Worm (Caenorhabditis elegans) whole organism, young adult: ENCODE results near the gene mtp-18.

Experiments
- B0019.2 ChIP-seq: fragments of 200-800 bp; sonication (Bioruptor generic); conservative IDR thresholded peaks from 2 replicates; pipeline ENCODE4 v1.3.6; 2022; ENCODE audit warnings: missing genetic modification reagents, missing genetic modification characterization, missing compliant biosample characterization
- B0336.3 ChIP-seq: fragments of 200-800 bp; sonication (Bioruptor generic); IDR thresholded peaks from 2 replicates; pipeline ENCODE4 v1.3.6; 2022; ENCODE audit warnings: missing genetic modification characterization, missing compliant biosample characterization
- D2030.7 ChIP-seq: fragments of 200-800 bp; sonication (Bioruptor generic); IDR thresholded peaks from 2 replicates; pipeline ENCODE4 v1.3.6; 2022; ENCODE audit warnings: missing genetic modification reagents, missing genetic modification characterization, missing compliant biosample characterization
- F33H1.4 ChIP-seq: fragments of 200-800 bp; sonication (Bioruptor generic); IDR thresholded peaks from 2 replicates; pipeline ENCODE4 v1.3.6; 2022; ENCODE audit warnings: missing genetic modification reagents, missing genetic modification characterization, missing compliant biosample characterization
- F37B4.10 ChIP-seq: fragments of 200-800 bp; sonication (Bioruptor generic); IDR thresholded peaks from 2 replicates; pipeline ENCODE4 v1.3.6; 2022; ENCODE audit warnings: missing genetic modification characterization, missing compliant biosample characterization
- F49E8.2 ChIP-seq: sonication (generic microtip); optimal IDR thresholded peaks from 3 replicates; lab custom pipeline; 2017; ENCODE audit warnings: missing genetic modification characterization, mild to moderate bottlenecking, missing compliant biosample characterization, antibody characterized with exemption, moderate library complexity; ENCODE audit not compliant: insufficient read depth
- F52B5.7 ChIP-seq: sonication (generic microtip); optimal IDR thresholded peaks from 2 replicates; lab custom pipeline; 2016; ENCODE audit warnings: mild to moderate bottlenecking, missing genetic modification characterization, missing compliant biosample characterization
- F57A8.1 ChIP-seq: fragments of 200-800 bp; sonication (Bioruptor generic); optimal IDR thresholded peaks from 2 replicates; lab custom pipeline; 2018; ENCODE audit warnings: mild to moderate bottlenecking, missing genetic modification characterization, moderate library complexity, missing compliant biosample characterization
- K11D2.4 ChIP-seq: fragments of 200-800 bp; sonication (Bioruptor generic); IDR thresholded peaks from 2 replicates; pipeline ENCODE4 v1.3.6; 2022; ENCODE audit warnings: missing genetic modification reagents, missing genetic modification characterization, missing compliant biosample characterization
- K12H6.12 ChIP-seq: fragments of 200-800 bp; sonication (Bioruptor generic); optimal IDR thresholded peaks from 2 replicates; lab custom pipeline; 2018; ENCODE audit warnings: mild to moderate bottlenecking, missing genetic modification characterization, missing compliant biosample characterization
- Y53G8AR.9 ChIP-seq: fragments of 200-800 bp; sonication (Bioruptor generic); conservative IDR thresholded peaks from 2 replicates; pipeline ENCODE4 v1.3.6; 2022; ENCODE audit warnings: missing genetic modification reagents, missing genetic modification characterization, missing compliant biosample characterization
- Y67H2A.10 ChIP-seq: fragments of 200-800 bp; sonication (Bioruptor generic); conservative IDR thresholded peaks from 2 replicates; pipeline ENCODE4 v1.3.6; 2022; ENCODE audit warnings: missing genetic modification reagents, missing genetic modification characterization, missing compliant biosample characterization
- Y79H2A.3 ChIP-seq: fragments of 200-800 bp; sonication (Bioruptor generic); conservative IDR thresholded peaks from 2 replicates; pipeline ENCODE4 v1.3.6; 2022; ENCODE audit warnings: missing genetic modification reagents, missing genetic modification characterization, missing compliant biosample characterization
- Y95B8A.8 ChIP-seq: fragments of 200-800 bp; sonication (Bioruptor generic); IDR thresholded peaks from 2 replicates; pipeline ENCODE4 v1.3.6; 2022; ENCODE audit warnings: missing genetic modification reagents, missing genetic modification characterization, missing compliant biosample characterization
- ZK185.1 ChIP-seq: sonication (generic microtip); optimal IDR thresholded peaks from 2 replicates; lab custom pipeline; 2016; ENCODE audit warnings: mild to moderate bottlenecking, missing genetic modification characterization, missing compliant biosample characterization; ENCODE audit not compliant: poor library complexity, severe bottlenecking
- attf-3 ChIP-seq: fragments of 200-800 bp; sonication (Bioruptor generic); conservative IDR thresholded peaks from 2 replicates; pipeline ENCODE4 v1.3.6; 2022; ENCODE audit warnings: missing genetic modification reagents, missing genetic modification characterization, missing compliant biosample characterization
- attf-6 ChIP-seq: fragments of 200-800 bp; sonication (Bioruptor generic); IDR thresholded peaks from 2 replicates; pipeline ENCODE4 v1.3.6; 2022; ENCODE audit warnings: missing genetic modification reagents, missing genetic modification characterization, missing compliant biosample characterization
- bed-1 ChIP-seq: fragments of 200-800 bp; sonication (Bioruptor generic); IDR thresholded peaks from 2 replicates; pipeline ENCODE4 v1.3.6; 2022; ENCODE audit warnings: missing genetic modification reagents, missing genetic modification characterization, missing compliant biosample characterization
- cebp-1 ChIP-seq, 2 experiments: fragments of 200-800 bp in 1 of 2; sonication (Bioruptor generic) in 1 of 2; sonication (generic microtip) in 1 of 2; IDR thresholded peaks in 1 of 2; optimal IDR thresholded peaks in 1 of 2; 2 replicates each; pipeline versions ENCODE4 v1.3.6 to Lab custom; 2017 to 2022; ENCODE audit warnings: missing compliant biosample characterization in 2 of 2, missing genetic modification characterization in 2 of 2, mild to moderate bottlenecking in 1 of 2, missing genetic modification reagents in 1 of 2, moderate library complexity in 1 of 2
- cebp-2 ChIP-seq: fragments of 200-800 bp; sonication (Bioruptor generic); IDR thresholded peaks from 2 replicates; pipeline ENCODE4 v1.3.6; 2022; ENCODE audit warnings: missing genetic modification characterization, missing compliant biosample characterization
- ceh-40 ChIP-seq: fragments of 200-800 bp; sonication (Bioruptor generic); IDR thresholded peaks from 2 replicates; pipeline ENCODE4 v1.3.6; 2022; ENCODE audit warnings: missing genetic modification characterization, missing compliant biosample characterization
- chd-7 ChIP-seq: sonication (generic microtip); optimal IDR thresholded peaks from 2 replicates; lab custom pipeline; 2016; ENCODE audit warnings: mild to moderate bottlenecking, missing genetic modification characterization, moderate library complexity, missing compliant biosample characterization
- die-1 ChIP-seq: sonication (generic microtip); optimal IDR thresholded peaks from 2 replicates; lab custom pipeline; 2016; ENCODE audit warnings: missing genotype, mild to moderate bottlenecking, missing genetic modification characterization, missing compliant biosample characterization
- egl-44 ChIP-seq: fragments of 200-800 bp; sonication (Bioruptor generic); IDR thresholded peaks from 2 replicates; pipeline ENCODE4 v1.3.6; 2022; ENCODE audit warnings: missing genetic modification reagents, missing genetic modification characterization, missing compliant biosample characterization
- hrde-1 ChIP-seq: sonication (generic microtip); optimal IDR thresholded peaks from 2 replicates; lab custom pipeline; 2016; ENCODE audit warnings: missing genetic modification characterization, mild to moderate bottlenecking, missing compliant biosample characterization, moderate library complexity, missing genotype, missing genetic modification reagents, borderline replicate concordance
- hsf-1 ChIP-seq: fragments of 200-800 bp; sonication (Bioruptor generic); IDR thresholded peaks from 2 replicates; pipeline ENCODE4 v1.3.6; 2022; ENCODE audit warnings: missing genetic modification reagents, missing genetic modification characterization, missing compliant biosample characterization
- lin-40 ChIP-seq: sonication (generic microtip); optimal IDR thresholded peaks from 2 replicates; lab custom pipeline; 2016; ENCODE audit warnings: missing genetic modification characterization, mild to moderate bottlenecking, missing compliant biosample characterization, missing genotype, missing genetic modification reagents
- lir-1 ChIP-seq: fragments of 200-800 bp; sonication (Bioruptor generic); conservative IDR thresholded peaks from 2 replicates; pipeline ENCODE4 v1.3.6; 2022; ENCODE audit warnings: missing genetic modification reagents, missing genetic modification characterization, missing compliant biosample characterization
- mcd-1 ChIP-seq: fragments of 200-800 bp; sonication (Bioruptor generic); IDR thresholded peaks from 2 replicates; pipeline ENCODE4 v1.3.6; 2022; ENCODE audit warnings: missing genetic modification reagents, missing genetic modification characterization, missing compliant biosample characterization
- nfya-1 ChIP-seq: sonication (generic microtip); optimal IDR thresholded peaks from 2 replicates; lab custom pipeline; 2017; ENCODE audit warnings: antibody characterized with exemption, missing compliant biosample characterization, missing genetic modification characterization, borderline replicate concordance; ENCODE audit not compliant: insufficient read depth
- nfya-2 ChIP-seq: fragments of 200-800 bp; sonication (Bioruptor generic); IDR thresholded peaks from 2 replicates; pipeline ENCODE4 v1.3.6; 2022; ENCODE audit warnings: missing genetic modification reagents, missing genetic modification characterization, missing compliant biosample characterization
- nhr-80 ChIP-seq: sonication (generic microtip); optimal IDR thresholded peaks from 2 replicates; lab custom pipeline; 2016; ENCODE audit warnings: missing genetic modification characterization, missing compliant biosample characterization
- nhr-90 ChIP-seq: sonication (generic microtip); optimal IDR thresholded peaks from 2 replicates; lab custom pipeline; 2016; ENCODE audit warnings: missing genotype, mild to moderate bottlenecking, missing genetic modification characterization, missing compliant biosample characterization
- pha-4 ChIP-seq: fragments of 150-350 bp; sonication (generic microtip); optimal IDR thresholded peaks from 2 replicates; lab custom pipeline; 2014; ENCODE audit warnings: missing biosample characterization, missing genetic modification reagents, missing genetic modification characterization
- repo-1 ChIP-seq: sonication (generic microtip); optimal IDR thresholded peaks from 2 replicates; lab custom pipeline; 2017; ENCODE audit warnings: mild to moderate bottlenecking, missing genetic modification characterization, missing compliant biosample characterization
- rpc-1 ChIP-seq, 2 experiments: fragments of 150-350 bp in 1 of 2; sonication (generic microtip) in 1 of 2; optimal IDR thresholded peaks; 2 replicates each; lab custom pipeline; 2014 to 2018; ENCODE audit warnings: missing biosample characterization in 1 of 2, missing genetic modification characterization in 1 of 2, missing genetic modification reagents in 1 of 2, missing genotype in 1 of 2
- sea-2 ChIP-seq: fragments of 200-800 bp; sonication (Bioruptor generic); IDR thresholded peaks from 2 replicates; pipeline ENCODE4 v1.3.6; 2022; ENCODE audit warnings: missing genetic modification characterization, missing compliant biosample characterization
- snpc-1.3 ChIP-seq: sonication (generic microtip); optimal IDR thresholded peaks from 2 replicates; lab custom pipeline; 2017; ENCODE audit warnings: missing genetic modification characterization, mild to moderate bottlenecking, missing compliant biosample characterization, antibody characterized with exemption, moderate library complexity, missing genotype, missing genetic modification reagents; ENCODE audit not compliant: insufficient read depth
- tbp1 ChIP-seq: fragments of 200-800 bp; sonication (Bioruptor generic); optimal IDR thresholded peaks from 2 replicates; lab custom pipeline; 2018; ENCODE audit warnings: mild to moderate bottlenecking, missing genetic modification characterization, missing compliant biosample characterization
- zfh-2 ChIP-seq: fragments of 200-800 bp; sonication (Bioruptor generic); conservative IDR thresholded peaks from 2 replicates; pipeline ENCODE4 v1.3.6; 2022; ENCODE audit warnings: missing genetic modification reagents, missing genetic modification characterization, missing compliant biosample characterization
- zim-3 ChIP-seq: sonication (generic microtip); optimal IDR thresholded peaks from 2 replicates; lab custom pipeline; 2017; ENCODE audit warnings: mild to moderate bottlenecking, missing genetic modification characterization, moderate library complexity, missing compliant biosample characterization
- ztf-22 ChIP-seq: fragments of 200-800 bp; sonication (Bioruptor generic); optimal IDR thresholded peaks from 2 replicates; lab custom pipeline; 2018; ENCODE audit warnings: mild to moderate bottlenecking, missing genetic modification characterization, moderate library complexity, missing compliant biosample characterization
- ztf-28 ChIP-seq: fragments of 200-800 bp; sonication (Bioruptor generic); IDR thresholded peaks from 2 replicates; pipeline ENCODE4 v1.3.6; 2022; ENCODE audit warnings: missing genetic modification reagents, missing genetic modification characterization, missing compliant biosample characterization
- ztf-3 ChIP-seq: fragments of 200-800 bp; sonication (Bioruptor generic); optimal IDR thresholded peaks from 2 replicates; lab custom pipeline; 2018; ENCODE audit warnings: mild to moderate bottlenecking, missing genetic modification characterization, missing compliant biosample characterization

The mtp-18 gene

ce11 chrX:6206305-6206704, at the start of gene mtp-18:
Gene mtp-18 (minus strand): TSS chrX:6206405.
- no peak for TF ChIP-seq attf-3 (GFP tag; lab: Robert Waterston, UW)

ce11 chrX:6255561-6255960, 49.4 kb upstream of the mtp-18 start:
- peak; percentile 65 for TF ChIP-seq lir-1
- TF ChIP-seq ZK185.1 = no peak
- no peak for TF ChIP-seq nfya-2 (GFP tag; lab: Robert Waterston, UW)
- no peak for TF ChIP-seq F49E8.2 (tag; lab: Kevin White, UChicago)
- TF ChIP-seq zfh-2 (GFP tag; lab: Robert Waterston, UW) = peak; percentile 44; the same call in 1 of the 2 replicates
- TF ChIP-seq bed-1 (GFP tag; lab: Robert Waterston, UW) = no peak
- TF ChIP-seq pha-4 (tag; lab: Kevin White, UChicago) = peak; percentile 64
- no peak for TF ChIP-seq rpc-1 (optimal IDR thresholded peaks at IDR 0.05; lab: Kevin White, UChicago)
- TF ChIP-seq rpc-1 (tag; optimal IDR thresholded peaks at IDR 0.05; lab: Kevin White, UChicago) = no peak
- TF ChIP-seq lin-40 (tag; lab: Kevin White, UChicago) = peak; percentile 74
- no peak for TF ChIP-seq ceh-40 (GFP tag; lab: Robert Waterston, UW)
- TF ChIP-seq attf-3 (GFP tag; lab: Robert Waterston, UW) = no peak
- peak; percentile 19 for TF ChIP-seq ztf-3 (GFP tag; lab: Kevin White, UChicago)
- TF ChIP-seq D2030.7 (GFP tag; lab: Robert Waterston, UW) = no peak
- TF ChIP-seq ztf-28 = no peak
- TF ChIP-seq K12H6.12 (tag; lab: Kevin White, UChicago) = peak; percentile 76
- TF ChIP-seq tbp1 (GFP tag; lab: Kevin White, UChicago) = peak; percentile 61
- no peak for TF ChIP-seq Y79H2A.3 (GFP tag; lab: Robert Waterston, UW)
- no peak for TF ChIP-seq snpc-1.3
- TF ChIP-seq die-1 (tag; lab: Kevin White, UChicago) = no peak
- TF ChIP-seq chd-7 (tag; lab: Kevin White, UChicago) = peak; percentile 86
- no peak for TF ChIP-seq zim-3 (tag; lab: Kevin White, UChicago)
- TF ChIP-seq ztf-22 (GFP tag; lab: Kevin White, UChicago) = peak; percentile 81
- peak; percentile 51; the same call in 1 of the 2 replicates for TF ChIP-seq sea-2 (GFP tag; lab: Robert Waterston, UW)
- no peak for TF ChIP-seq F52B5.7
- 0 out of 2 replicates have a peak, but pooled peaks have one; percentile 75 for TF ChIP-seq F37B4.10 (GFP tag; lab: Robert Waterston, UW)
- TF ChIP-seq cebp-2 (GFP tag; lab: Robert Waterston, UW) = no peak
- TF ChIP-seq F33H1.4 (GFP tag; lab: Robert Waterston, UW) = no peak
- TF ChIP-seq B0336.3 (GFP tag; lab: Robert Waterston, UW) = peak; percentile 91
- TF ChIP-seq K11D2.4 (GFP tag; lab: Robert Waterston, UW) = peak; percentile 63; the same call in 1 of the 2 replicates
- no peak for TF ChIP-seq nfya-1 (tag; lab: Kevin White, UChicago)
- no peak for TF ChIP-seq hrde-1 (tag; lab: Kevin White, UChicago)
- TF ChIP-seq Y95B8A.8 = 0 out of 2 replicates have a peak, but pooled peaks have one; percentile 59
- peak; percentile 62 for TF ChIP-seq repo-1
- peak; percentile 70 for TF ChIP-seq Y53G8AR.9 (GFP tag; lab: Robert Waterston, UW)
- TF ChIP-seq nhr-90 (tag; lab: Kevin White, UChicago) = peak; percentile 78
- peak; percentile 47; the same call in 1 of the 2 replicates for TF ChIP-seq mcd-1 (GFP tag; lab: Robert Waterston, UW)
- 0 out of 2 replicates have a peak, but pooled peaks have one; percentile 34 for TF ChIP-seq hsf-1 (GFP tag; lab: Robert Waterston, UW)
- no peak for TF ChIP-seq Y67H2A.10
- no peak for TF ChIP-seq F57A8.1 (GFP tag; lab: Kevin White, UChicago)
- no peak for TF ChIP-seq attf-6 (GFP tag; lab: Robert Waterston, UW)
- TF ChIP-seq cebp-1 (GFP tag; IDR thresholded peaks at IDR 0.05; lab: Robert Waterston, UW) = peak; percentile 41; the same call in 1 of the 2 replicates
- peak; percentile 85 for TF ChIP-seq cebp-1 (tag; optimal IDR thresholded peaks at IDR 0.05; lab: Kevin White, UChicago)
- TF ChIP-seq nhr-80 = peak; percentile 90
- peak; percentile 77 for TF ChIP-seq egl-44
- TF ChIP-seq B0019.2 (GFP tag; lab: Robert Waterston, UW) = no peak
